Fruit fly (Drosophila melanogaster) whole organism, pupa: ENCODE measurements around the gene sun.
A peak's percentile ranks its signal among the peaks of the same experiment; 100 is the strongest.

Experiments used
- CG12605 ChIP-seq: fragments of 200-800 bp; sonication (Bioruptor generic); IDR thresholded peaks from 2 replicates; pipeline ENCODE4 v1.3.6; 2022; ENCODE audit warnings: missing biosample characterization, missing genetic modification characterization
- CG13204 ChIP-seq: fragments of 200-800 bp; sonication (Bioruptor generic); optimal IDR thresholded peaks from 2 replicates; lab custom pipeline; 2018; ENCODE audit warnings: missing biosample characterization, mild to moderate bottlenecking, missing genetic modification characterization, moderate library complexity
- CG14655 ChIP-seq: fragments of 200-800 bp; sonication (Bioruptor generic); optimal IDR thresholded peaks from 3 replicates; lab custom pipeline; 2017; ENCODE audit warnings: mild to moderate bottlenecking, missing biosample characterization, missing genetic modification reagents, missing genetic modification characterization
- CG15710 ChIP-seq: fragments of 200-800 bp; sonication (Bioruptor generic); optimal IDR thresholded peaks from 2 replicates; lab custom pipeline; 2018; ENCODE audit warnings: missing biosample characterization, mild to moderate bottlenecking, missing genetic modification characterization, moderate library complexity
- CG17806 ChIP-seq: fragments of 200-800 bp; sonication (Bioruptor generic); optimal IDR thresholded peaks from 2 replicates; lab custom pipeline; 2018; ENCODE audit warnings: missing biosample characterization, mild to moderate bottlenecking, missing genetic modification characterization, moderate library complexity
- CG32121 ChIP-seq: fragments of 200-800 bp; sonication (Bioruptor generic); IDR thresholded peaks from 2 replicates; pipeline ENCODE4 v1.3.6; 2022; ENCODE audit warnings: missing biosample characterization, missing genetic modification characterization
- CG34367 ChIP-seq: fragments of 200-800 bp; sonication (Bioruptor generic); optimal IDR thresholded peaks from 2 replicates; lab custom pipeline; 2018; ENCODE audit warnings: missing biosample characterization, mild to moderate bottlenecking, missing genetic modification characterization
- CG4496 ChIP-seq: fragments of 200-800 bp; sonication (Bioruptor generic); IDR thresholded peaks from 3 replicates; pipeline ENCODE4 v1.3.6; 2022; ENCODE audit warnings: missing biosample characterization, missing genetic modification characterization
- CG8159 ChIP-seq: fragments of 200-800 bp; sonication (Bioruptor generic); optimal IDR thresholded peaks from 3 replicates; lab custom pipeline; 2018; ENCODE audit warnings: missing biosample characterization, mild to moderate bottlenecking, missing genetic modification characterization, moderate library complexity
- CG8301 ChIP-seq: fragments of 200-800 bp; sonication (Bioruptor generic); optimal IDR thresholded peaks from 2 replicates; lab custom pipeline; 2018; ENCODE audit warnings: missing biosample characterization, mild to moderate bottlenecking, missing genetic modification characterization
- CG9948 ChIP-seq: fragments of 200-800 bp; sonication (Bioruptor generic); optimal IDR thresholded peaks from 2 replicates; lab custom pipeline; 2018; ENCODE audit warnings: missing biosample characterization, mild to moderate bottlenecking, missing genetic modification characterization, moderate library complexity
- D1 ChIP-seq: fragments of 200-800 bp; sonication (Bioruptor generic); optimal IDR thresholded peaks from 2 replicates; lab custom pipeline; 2018; ENCODE audit warnings: missing biosample characterization, mild to moderate bottlenecking, missing genetic modification characterization, moderate library complexity
- EcR ChIP-seq: fragments of 200-800 bp; sonication (Bioruptor generic); optimal IDR thresholded peaks from 3 replicates; lab custom pipeline; 2019; ENCODE audit warnings: missing biosample characterization, missing genetic modification characterization, mild to moderate bottlenecking, moderate library complexity, missing genetic modification reagents
- Ets98B ChIP-seq: fragments of 200-800 bp; sonication (Bioruptor generic); IDR thresholded peaks from 2 replicates; pipeline ENCODE4 v1.3.6; 2022; ENCODE audit warnings: missing biosample characterization, missing genetic modification characterization
- Pif1B ChIP-seq: fragments of 200-800 bp; sonication (Bioruptor generic); optimal IDR thresholded peaks from 3 replicates; lab custom pipeline; 2016; ENCODE audit warnings: missing biosample characterization, missing genetic modification characterization
- Snoo ChIP-seq: fragments of 200-800 bp; sonication (Bioruptor generic); optimal IDR thresholded peaks from 3 replicates; lab custom pipeline; 2017; ENCODE audit warnings: missing biosample characterization, mild to moderate bottlenecking, missing genetic modification characterization, inconsistent platforms
- fd96Ca ChIP-seq: fragments of 200-800 bp; sonication (Bioruptor generic); IDR thresholded peaks from 3 replicates; pipeline ENCODE4 v1.3.6; 2022; ENCODE audit warnings: missing biosample characterization, missing genetic modification characterization
- rn ChIP-seq: fragments of 200-800 bp; sonication (Bioruptor generic); IDR thresholded peaks from 2 replicates; pipeline ENCODE4 v1.3.6; 2022; ENCODE audit warnings: missing biosample characterization, missing genetic modification characterization

Gene sun

dm6 chrX:15816127-15816526 lies 32.9 kb downstream of the sun start:
- TF ChIP-seq rn (GFP tag; lab: Robert Waterston, UW) (no peak), fd96Ca (GFP tag; lab: Robert Waterston, UW) (no peak), CG9948 (tag; lab: Kevin White, UChicago) (no peak), CG17806 (tag; lab: Kevin White, UChicago) (no peak), CG8301 (tag; lab: Kevin White, UChicago) (no peak), CG15710 (tag; lab: Kevin White, UChicago) (no peak), D1 (tag; lab: Kevin White, UChicago) (no peak)

- TF ChIP-seq rn (GFP tag; lab: Robert Waterston, UW) (no peak), CG14655 (no peak), CG32121 (GFP tag; lab: Robert Waterston, UW) (no peak), CG12605 (GFP tag; lab: Robert Waterston, UW) (no peak), fd96Ca (GFP tag; lab: Robert Waterston, UW) (no peak), CG13204 (GFP tag; lab: Kevin White, UChicago) (no peak), CG15710 (tag; lab: Kevin White, UChicago) (no peak), CG8159 (tag; lab: Kevin White, UChicago) (no peak)
Observed at dm6 chrX:15814485-15814884, 34.6 kb downstream of the sun start.

dm6 chrX:15813224-15813623 lies 35.8 kb downstream of the sun start:
- TF ChIP-seq CG17806 (tag; lab: Kevin White, UChicago) (no peak), rn (GFP tag; lab: Robert Waterston, UW) (no peak), fd96Ca (GFP tag; lab: Robert Waterston, UW) (no peak), CG14655 (no peak), D1 (tag; lab: Kevin White, UChicago) (no peak), CG4496 (GFP tag; lab: Robert Waterston, UW) (no peak), CG9948 (tag; lab: Kevin White, UChicago) (no peak), CG34367 (no peak)

- TF ChIP-seq CG14655 (peak; percentile 1), CG4496 (GFP tag; lab: Robert Waterston, UW) (peak; percentile 22; the same call in 1 of the 3 replicates), D1 (tag; lab: Kevin White, UChicago) (no peak)
- TF ChIP-seq, all 21 proteins: peak for 2
Observed at dm6 chrX:15812615-15812995, 36.5 kb downstream of the sun start.

- no peak for TF ChIP-seq Snoo (tag; lab: Kevin White, UChicago)
- TF ChIP-seq fd96Ca (GFP tag; lab: Robert Waterston, UW): peak; percentile 68
- peak; percentile 67 for TF ChIP-seq CG12605 (GFP tag; lab: Robert Waterston, UW)
- peak; percentile 84 for TF ChIP-seq Ets98B (GFP tag; lab: Robert Waterston, UW)
- TF ChIP-seq EcR (GFP tag; lab: Kevin White, UChicago): peak; percentile 31
- no peak for TF ChIP-seq CG14655
- TF ChIP-seq Pif1B: peak; percentile 47
- TF ChIP-seq CG32121 (GFP tag; lab: Robert Waterston, UW): peak; percentile 73; the same call in 1 of the 2 replicates
- TF ChIP-seq CG4496 (GFP tag; lab: Robert Waterston, UW): peak; percentile 71
Observed at dm6 chrX:15811666-15812614, 37.1 kb downstream of the sun start.

- TF ChIP-seq fd96Ca (GFP tag; lab: Robert Waterston, UW): no peak
Observed at dm6 chrX:15809255-15809654, 39.8 kb downstream of the sun start, which contains the start of gene CG8509. Gene CG8509 (plus strand): TSS chrX:15809555.

dm6 chrX:15807915-15808314 lies 41.1 kb downstream of the sun start:
- TF ChIP-seq CG8301 (tag; lab: Kevin White, UChicago) (no peak), CG9948 (tag; lab: Kevin White, UChicago) (no peak), rn (GFP tag; lab: Robert Waterston, UW) (no peak), CG17806 (tag; lab: Kevin White, UChicago) (no peak), CG34367 (no peak), fd96Ca (GFP tag; lab: Robert Waterston, UW) (no peak)

dm6 chrX:15805523-15805922 lies 43.5 kb downstream of the sun start:
- TF ChIP-seq Ets98B (GFP tag; lab: Robert Waterston, UW) (no peak), CG4496 (GFP tag; lab: Robert Waterston, UW) (no peak), fd96Ca (GFP tag; lab: Robert Waterston, UW) (no peak)
